Worm (Caenorhabditis elegans) whole organism, young adult: Measurements from ENCODE around the gene praf-3.

Source experiments
- B0261.1 ChIP-seq: sonication (generic microtip); optimal IDR thresholded peaks from 2 replicates; lab custom pipeline; 2016; ENCODE audit warnings: mild to moderate bottlenecking, missing genetic modification characterization, moderate library complexity, missing compliant biosample characterization
- F39B2.1 ChIP-seq: fragments of 200-800 bp; sonication (Bioruptor generic); IDR thresholded peaks from 2 replicates; pipeline ENCODE4 v1.3.6; 2022; ENCODE audit warnings: missing genetic modification reagents, missing genetic modification characterization, missing compliant biosample characterization
- cebp-2 ChIP-seq: fragments of 200-800 bp; sonication (Bioruptor generic); IDR thresholded peaks from 2 replicates; pipeline ENCODE4 v1.3.6; 2022; ENCODE audit warnings: missing genetic modification characterization, missing compliant biosample characterization
- fkh-3 ChIP-seq: sonication (generic microtip); optimal IDR thresholded peaks from 2 replicates; lab custom pipeline; 2016; ENCODE audit warnings: mild to moderate bottlenecking, missing genetic modification characterization, missing compliant biosample characterization
- gei-17 ChIP-seq: fragments of 200-800 bp; sonication (Bioruptor generic); optimal IDR thresholded peaks from 2 replicates; lab custom pipeline; 2018; ENCODE audit warnings: mild to moderate bottlenecking, missing genetic modification characterization, missing compliant biosample characterization
- madf-10 ChIP-seq: sonication (generic microtip); optimal IDR thresholded peaks from 2 replicates; lab custom pipeline; 2016; ENCODE audit warnings: mild to moderate bottlenecking, missing genetic modification characterization, missing compliant biosample characterization
- pbrm-1 ChIP-seq: fragments of 200-800 bp; sonication (Bioruptor generic); IDR thresholded peaks from 2 replicates; pipeline ENCODE4 v1.3.6; 2022; ENCODE audit warnings: missing genetic modification reagents, missing genetic modification characterization, missing compliant biosample characterization
- sdz-38 ChIP-seq: sonication (generic microtip); optimal IDR thresholded peaks from 2 replicates; lab custom pipeline; 2016; ENCODE audit warnings: missing genotype, missing genetic modification characterization, missing compliant biosample characterization
- snpc-1.1 ChIP-seq: sonication (generic microtip); optimal IDR thresholded peaks from 2 replicates; lab custom pipeline; 2017; ENCODE audit warnings: missing genetic modification characterization, mild to moderate bottlenecking, missing compliant biosample characterization, antibody characterized with exemption, moderate library complexity, missing genotype, missing genetic modification reagents; ENCODE audit not compliant: insufficient read depth
- snpc-4 ChIP-seq, 5 experiments: fragments of 150-350 bp in 1 of 5; sonication (generic microtip) in 4 of 5; optimal IDR thresholded peaks; 2 replicates each; lab custom pipeline; 2014 to 2018; ENCODE audit warnings: missing genetic modification characterization in 5 of 5, missing biosample characterization in 3 of 5, antibody characterized with exemption in 2 of 5, mild to moderate bottlenecking in 2 of 5, missing compliant biosample characterization in 2 of 5, missing genotype in 2 of 5, moderate library complexity in 2 of 5, missing genetic modification reagents in 1 of 5
- unc-130 ChIP-seq: sonication (generic microtip); optimal IDR thresholded peaks from 2 replicates; lab custom pipeline; 2016; ENCODE audit warnings: missing genetic modification reagents, missing genetic modification characterization, missing compliant biosample characterization

- no peak for TF ChIP-seq snpc-1.1 (tag; lab: Kevin White, UChicago)
- no peak for TF ChIP-seq F39B2.1 (GFP tag; lab: Robert Waterston, UW)
- no peak for TF ChIP-seq unc-130 (GFP tag; lab: Kevin White, UChicago)
- TF ChIP-seq sdz-38 (tag; lab: Kevin White, UChicago), result no peak
- no peak for TF ChIP-seq fkh-3 (tag; lab: Kevin White, UChicago)
- no peak for TF ChIP-seq madf-10 (tag; lab: Kevin White, UChicago)
- no peak for TF ChIP-seq B0261.1
- no peak for TF ChIP-seq pbrm-1 (GFP tag; lab: Robert Waterston, UW)
- TF ChIP-seq cebp-2, result no peak
- TF ChIP-seq gei-17, result no peak
- TF ChIP-seq snpc-4 (GFP tag; optimal IDR thresholded peaks at IDR 0.05; lab: Kevin White, UChicago), result no peak
- no peak for TF ChIP-seq snpc-4 (tag; optimal IDR thresholded peaks at IDR 0.05; lab: Kevin White, UChicago)
Observed at ce11 chrIV:8380266-8380850, 575 bp downstream of the praf-3 start.
